Worm (Caenorhabditis elegans): ENCODE results near the gene vps-32.1.

ce11 chrII:6631995-6632394 is 42.5 kb downstream of the vps-32.1 start:
- TF ChIP-seq pha-4 (tag; optimal IDR thresholded peaks at IDR 0.05) = no peak
- no peak for TF ChIP-seq attf-3 (GFP tag; conservative IDR thresholded peaks at IDR 0.05)
- no peak for TF ChIP-seq hlh-26 (GFP tag; conservative IDR thresholded peaks at IDR 0.05)
- TF ChIP-seq nhr-80 (tag; optimal IDR thresholded peaks at IDR 0.05) = no peak

Measured in whole organism, young adult.